Worm (Caenorhabditis elegans) whole organism, L4/young adult: ENCODE results near the gene nhr-248.

Experiments used
- W03F9.2 ChIP-seq: fragments of 150-350 bp; optimal IDR thresholded peaks from 2 replicates; lab custom pipeline; 2014; ENCODE audit warnings: missing biosample characterization, missing genetic modification characterization
- dao-5 ChIP-seq: sonication (generic microtip); optimal IDR thresholded peaks from 2 replicates; lab custom pipeline; 2016; ENCODE audit warnings: missing genotype, missing genetic modification characterization, moderate library complexity, missing compliant biosample characterization
- him-1 ChIP-seq: sonication (generic microtip); optimal IDR thresholded peaks from 2 replicates; lab custom pipeline; 2016; ENCODE audit warnings: missing genotype, missing genetic modification reagents, missing genetic modification characterization, missing compliant biosample characterization

- TF ChIP-seq W03F9.2 (tag; lab: Kevin White, UChicago): no peak
- TF ChIP-seq him-1 (tag; lab: Kevin White, UChicago): no peak
- no peak for TF ChIP-seq dao-5
Observed at ce11 chrV:17089931-17090429, 14.4 kb downstream of the nhr-248 start, which contains the start of gene srh-237.
